Worm (Caenorhabditis elegans) whole organism, L4/young adult: ENCODE measurements around the gene Y57A10A.13.
"Not testable (repeated sequence)": the region's sequence is repeated elsewhere in the genome, so short reads cannot be mapped to it uniquely, and the experiment has no call there.

Experiments used
- W03F9.2 ChIP-seq: fragments of 150-350 bp; optimal IDR thresholded peaks from 2 replicates; lab custom pipeline; 2014; ENCODE audit warnings: missing biosample characterization, missing genetic modification characterization
- dao-5 ChIP-seq: sonication (generic microtip); optimal IDR thresholded peaks from 2 replicates; lab custom pipeline; 2016; ENCODE audit warnings: missing genotype, missing genetic modification characterization, moderate library complexity, missing compliant biosample characterization
- him-1 ChIP-seq: sonication (generic microtip); optimal IDR thresholded peaks from 2 replicates; lab custom pipeline; 2016; ENCODE audit warnings: missing genotype, missing genetic modification reagents, missing genetic modification characterization, missing compliant biosample characterization

DNA sequence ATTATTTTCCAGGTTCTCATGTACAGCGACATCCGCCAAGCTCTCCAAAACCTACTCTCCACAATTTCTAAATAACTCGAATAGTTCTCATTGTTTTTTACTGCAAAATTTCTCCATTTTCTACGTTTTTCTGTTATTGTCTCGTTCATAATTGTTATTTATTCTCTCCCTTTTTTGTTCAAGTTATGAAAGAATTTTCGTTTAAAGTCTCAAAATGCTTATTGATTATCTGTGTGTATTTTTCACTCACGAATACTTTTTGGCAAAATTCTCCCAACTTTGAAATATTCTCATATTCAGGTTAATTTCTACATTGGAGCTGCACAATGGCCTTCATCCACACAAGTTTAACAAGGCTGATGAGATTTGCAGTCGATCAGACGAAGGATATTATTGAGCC, 30.5 kb downstream of the Y57A10A.13 start, which contains the start of gene Y57A10A.5:
- not testable (repeated sequence) for TF ChIP-seq him-1, dao-5, W03F9.2 (tag; lab: Kevin White, UChicago)
